Fruit fly (Drosophila melanogaster) whole organism, embryonic: Measurements from ENCODE around the gene NKCC.

Source experiments
- CG10979 ChIP-seq: fragments of 200-800 bp; sonication (Bioruptor generic); optimal IDR thresholded peaks from 2 replicates; lab custom pipeline; 2018; ENCODE audit warnings: missing biosample characterization, mild to moderate bottlenecking, missing genetic modification characterization, moderate library complexity
- CG11456 ChIP-seq: fragments of 200-800 bp; sonication (Bioruptor generic); IDR thresholded peaks from 3 replicates; pipeline ENCODE4 v1.3.6; 2022; ENCODE audit warnings: missing biosample characterization, missing genetic modification characterization
- CG16779 ChIP-seq: fragments of 200-800 bp; sonication (Bioruptor generic); IDR thresholded peaks from 2 replicates; pipeline ENCODE4 v1.3.6; 2022; ENCODE audit warnings: missing biosample characterization, missing genetic modification characterization
- CG6689 ChIP-seq: fragments of 200-800 bp; sonication (Bioruptor generic); IDR thresholded peaks from 2 replicates; pipeline ENCODE4 v1.3.6; 2022; ENCODE audit warnings: missing biosample characterization, missing genetic modification characterization
- CG7839 ChIP-seq: fragments of 200-800 bp; sonication (Bioruptor generic); optimal IDR thresholded peaks from 3 replicates; lab custom pipeline; 2018; ENCODE audit warnings: missing biosample characterization, mild to moderate bottlenecking, missing genetic modification characterization, moderate library complexity
- Dll ChIP-seq: fragments of 200-800 bp; sonication (Bioruptor generic); IDR thresholded peaks from 4 replicates; pipeline ENCODE4 v1.3.6; 2022; ENCODE audit warnings: missing biosample characterization, missing genetic modification characterization; ENCODE audit not compliant: partially characterized antibody
- Sry-β ChIP-seq: fragments of 200-800 bp; sonication (Bioruptor generic); optimal IDR thresholded peaks from 2 replicates; lab custom pipeline; 2018; ENCODE audit warnings: missing biosample characterization, mild to moderate bottlenecking, missing genetic modification characterization, moderate library complexity
- ewg ChIP-seq: fragments of 200-800 bp; sonication (Bioruptor generic); optimal IDR thresholded peaks from 3 replicates; lab custom pipeline; 2017; ENCODE audit warnings: mild to moderate bottlenecking, missing biosample characterization, missing genetic modification reagents, missing genetic modification characterization
- fd102C ChIP-seq: fragments of 200-800 bp; sonication (Bioruptor generic); optimal IDR thresholded peaks from 2 replicates; lab custom pipeline; 2018; ENCODE audit warnings: missing biosample characterization, mild to moderate bottlenecking, missing genetic modification characterization, moderate library complexity
- nau ChIP-seq: fragments of 200-800 bp; sonication (Bioruptor generic); optimal IDR thresholded peaks from 3 replicates; lab custom pipeline; 2017; ENCODE audit warnings: missing biosample characterization, mild to moderate bottlenecking, missing genetic modification characterization, missing genetic modification reagents
- pan ChIP-seq, 4 experiments: fragments of >200 bp in 3 of 4; fragments of 200-800 bp in 1 of 4; sonication (Bioruptor generic) in 1 of 4; optimal IDR thresholded peaks in 3 of 4; IDR thresholded peaks in 1 of 4; 2 replicates each; pipeline versions ENCODE4 v1.3.6 to Lab custom; 2017 to 2022; ENCODE audit warnings: missing biosample characterization in 2 of 4, missing genetic modification characterization in 2 of 4, mixed read lengths in 1 of 4

DNA sequence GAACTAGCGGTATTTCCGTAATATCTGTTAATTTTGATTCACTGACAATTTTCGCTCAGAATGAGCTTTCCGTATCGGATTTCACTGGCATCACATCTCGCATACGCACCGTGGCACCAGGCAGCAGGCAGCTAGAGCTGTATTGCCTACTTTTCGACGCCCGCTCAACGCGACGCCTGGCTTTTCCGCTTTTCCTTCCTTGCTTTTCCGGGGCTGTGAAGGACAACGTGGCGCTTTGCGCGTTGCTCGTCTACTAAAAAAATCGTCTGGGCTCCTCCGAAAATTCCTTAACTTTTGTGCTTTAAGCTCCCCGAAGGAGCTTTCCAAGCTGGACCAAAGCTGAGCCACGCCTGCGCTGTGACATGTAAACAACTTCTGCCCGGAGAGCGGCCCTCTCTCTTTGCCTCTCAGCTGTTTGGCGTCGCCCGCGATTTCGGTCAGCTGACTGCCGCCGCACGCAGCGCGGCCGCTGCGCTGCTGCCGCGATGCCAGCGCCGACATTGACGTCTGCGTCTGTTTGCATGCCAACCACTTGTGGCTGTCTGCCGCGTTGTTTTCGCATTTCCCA, 20.7 kb upstream of the NKCC start, which contains the start of the genes CG43845 and Nmdar1:
- peak; percentile 61; the same call in 3 of the 4 replicates for TF ChIP-seq Dll (GFP tag; lab: Robert Waterston, UW)
- no peak for TF ChIP-seq CG6689 (GFP tag; lab: Robert Waterston, UW)
- TF ChIP-seq pan (optimal IDR thresholded peaks at IDR 0.05; lab: Kevin White, UChicago): no peak
- TF ChIP-seq pan (GFP tag; optimal IDR thresholded peaks at IDR 0.05 in 1 of 2, IDR thresholded peaks at IDR 0.05 in 1 of 2): no peak
- TF ChIP-seq fd102C (GFP tag; lab: Kevin White, UChicago): no peak
- TF ChIP-seq CG11456 (GFP tag; lab: Robert Waterston, UW): no peak
- TF ChIP-seq CG16779 (GFP tag; lab: Robert Waterston, UW): 0 out of 2 replicates have a peak, but pooled peaks have one; percentile 33
- TF ChIP-seq Sry-β (GFP tag; lab: Kevin White, UChicago): no peak
- no peak for TF ChIP-seq CG7839
- TF ChIP-seq nau (GFP tag; lab: Kevin White, UChicago): no peak
- TF ChIP-seq ewg: peak; percentile 89
- TF ChIP-seq CG10979 (tag; lab: Kevin White, UChicago): no peak
